Worm (Caenorhabditis elegans) whole organism, L3 larva: ENCODE data around the gene srw-36.

Source experiments
- ceh-28 ChIP-seq: fragments of 150-350 bp; optimal IDR thresholded peaks from 2 replicates; lab custom pipeline; 2014; ENCODE audit warnings: missing biosample characterization, missing genetic modification reagents, missing genetic modification characterization
- daf-12 ChIP-seq: fragments of 150-350 bp; optimal IDR thresholded peaks from 2 replicates; lab custom pipeline; 2014; ENCODE audit warnings: missing biosample characterization, missing genetic modification reagents, missing genetic modification characterization
- nhr-11 ChIP-seq: fragments of 150-350 bp; optimal IDR thresholded peaks from 2 replicates; lab custom pipeline; 2014; ENCODE audit warnings: missing biosample characterization, missing genetic modification characterization
- pha-4 ChIP-seq: fragments of 150-350 bp; optimal IDR thresholded peaks from 2 replicates; lab custom pipeline; 2014; ENCODE audit warnings: missing biosample characterization, missing genetic modification reagents, missing genetic modification characterization

DNA sequence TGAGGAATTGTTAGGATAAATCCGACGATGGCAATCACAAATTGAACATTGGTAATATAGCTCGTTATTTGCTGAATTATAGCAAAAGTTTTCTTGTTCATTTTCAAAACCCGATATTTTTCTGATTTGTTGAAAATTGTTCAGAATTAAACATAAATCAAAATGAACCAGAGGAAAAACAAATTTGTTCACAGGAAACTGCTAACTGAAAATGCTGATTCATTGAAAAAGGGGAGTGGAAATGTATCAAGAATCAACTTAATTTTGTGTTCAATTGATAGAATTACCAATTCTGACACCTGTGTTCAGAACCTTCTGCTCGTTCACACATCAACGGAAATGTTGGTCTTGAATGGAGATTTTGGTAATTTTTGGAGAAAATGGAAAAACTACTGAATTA is 39.4 kb upstream of the srw-36 start, which contains the start of gene srw-77:
- TF ChIP-seq nhr-11 (no peak), pha-4 (no peak), ceh-28 (tag; lab: Kevin White, UChicago) (no peak), daf-12 (tag; lab: Kevin White, UChicago) (no peak)
